Fruit fly (Drosophila melanogaster) whole organism, embryonic: ENCODE measurements around the gene CG12118.

ENCODE experiments used
- Atf3 ChIP-seq: fragments of 200-800 bp; sonication (Bioruptor generic); optimal IDR thresholded peaks from 3 replicates; lab custom pipeline; 2016; ENCODE audit warnings: missing biosample characterization, missing genetic modification characterization
- Awh ChIP-seq: fragments of 200-800 bp; sonication (Bioruptor generic); IDR thresholded peaks from 2 replicates; pipeline ENCODE4, ENCODE4 v1.3.6; 2022; ENCODE audit warnings: missing biosample characterization, missing genetic modification characterization
- Bgb ChIP-seq: fragments of 200-800 bp; sonication (Bioruptor generic); IDR thresholded peaks from 2 replicates; pipeline ENCODE4 v1.3.6; 2022; ENCODE audit warnings: missing biosample characterization, missing genetic modification characterization; ENCODE audit not compliant: partially characterized antibody
- Blimp-1 ChIP-seq: fragments of 200-800 bp; sonication (Bioruptor generic); optimal IDR thresholded peaks from 3 replicates; lab custom pipeline; 2018; ENCODE audit warnings: missing biosample characterization, missing genetic modification characterization, mild to moderate bottlenecking, moderate library complexity, missing genetic modification reagents
- BtbVII ChIP-seq: fragments of 200-800 bp; sonication (Bioruptor generic); optimal IDR thresholded peaks from 3 replicates; lab custom pipeline; 2017; ENCODE audit warnings: missing biosample characterization, mild to moderate bottlenecking, missing genetic modification characterization
- Bteb2 ChIP-seq: fragments of 200-800 bp; sonication (Bioruptor generic); optimal IDR thresholded peaks from 2 replicates; lab custom pipeline; 2016; ENCODE audit warnings: missing biosample characterization, missing genetic modification characterization
- CG10209 ChIP-seq: fragments of 200-800 bp; sonication (Bioruptor generic); optimal IDR thresholded peaks from 3 replicates; lab custom pipeline; 2017; ENCODE audit warnings: missing biosample characterization, mild to moderate bottlenecking, missing genetic modification characterization, missing genetic modification reagents
- CG10321 ChIP-seq: fragments of 200-800 bp; sonication (Bioruptor generic); IDR thresholded peaks from 2 replicates; pipeline ENCODE4 v1.3.6; 2022; ENCODE audit warnings: missing biosample characterization, missing genetic modification characterization
- CG10431 ChIP-seq: fragments of 200-800 bp; sonication (Bioruptor generic); optimal IDR thresholded peaks from 3 replicates; lab custom pipeline; 2018; ENCODE audit warnings: missing biosample characterization, mild to moderate bottlenecking, missing genetic modification characterization
- CG10543 ChIP-seq: fragments of 200-800 bp; sonication (Bioruptor generic); optimal IDR thresholded peaks from 3 replicates; lab custom pipeline; 2017; ENCODE audit warnings: missing biosample characterization, mild to moderate bottlenecking, missing genetic modification characterization, moderate library complexity
- CG12155 ChIP-seq: fragments of 200-800 bp; sonication (Bioruptor generic); optimal IDR thresholded peaks from 3 replicates; lab custom pipeline; 2016; ENCODE audit warnings: missing biosample characterization, missing genetic modification characterization
- CG14965 ChIP-seq: fragments of 200-800 bp; sonication (Bioruptor generic); optimal IDR thresholded peaks from 2 replicates; lab custom pipeline; 2016; ENCODE audit warnings: missing biosample characterization, missing genetic modification characterization, borderline replicate concordance
- CG1529 ChIP-seq: fragments of 200-800 bp; sonication (Bioruptor generic); optimal IDR thresholded peaks from 3 replicates; lab custom pipeline; 2018; ENCODE audit warnings: missing biosample characterization, missing genetic modification characterization
- CG1603 ChIP-seq: fragments of 200-800 bp; sonication (Bioruptor generic); optimal IDR thresholded peaks from 2 replicates; lab custom pipeline; 2019; ENCODE audit warnings: missing biosample characterization, mild to moderate bottlenecking, missing genetic modification characterization, moderate library complexity
- CG17385 ChIP-seq: fragments of 200-800 bp; sonication (Bioruptor generic); optimal IDR thresholded peaks from 3 replicates; lab custom pipeline; 2018; ENCODE audit warnings: missing biosample characterization, mild to moderate bottlenecking, missing genetic modification characterization
- CG18262 ChIP-seq: fragments of 200-800 bp; optimal IDR thresholded peaks from 3 replicates; lab custom pipeline; 2019; ENCODE audit warnings: missing biosample characterization, mild to moderate bottlenecking, missing genetic modification characterization, moderate library complexity
- CG18476 ChIP-seq: fragments of 200-800 bp; sonication (Bioruptor generic); optimal IDR thresholded peaks from 2 replicates; lab custom pipeline; 2016; ENCODE audit warnings: missing biosample characterization, mild to moderate bottlenecking, missing genetic modification characterization
- CG18764 ChIP-seq: fragments of 200-800 bp; sonication (Bioruptor generic); optimal IDR thresholded peaks from 3 replicates; lab custom pipeline; 2016; ENCODE audit warnings: missing biosample characterization, missing genetic modification characterization
- CG2120 ChIP-seq: fragments of 200-800 bp; sonication (Bioruptor generic); optimal IDR thresholded peaks from 3 replicates; lab custom pipeline; 2016; ENCODE audit warnings: missing biosample characterization, missing genetic modification characterization
- CG4282 ChIP-seq: fragments of 200-800 bp; sonication (Bioruptor generic); optimal IDR thresholded peaks from 2 replicates; lab custom pipeline; 2016; ENCODE audit warnings: missing biosample characterization, missing genetic modification characterization
- CG43689 ChIP-seq: fragments of 200-800 bp; sonication (Bioruptor generic); IDR thresholded peaks from 2 replicates; pipeline ENCODE4 v1.3.6; 2022; ENCODE audit warnings: missing biosample characterization, missing genetic modification characterization
- CG4617 ChIP-seq: fragments of 200-800 bp; sonication (Bioruptor generic); optimal IDR thresholded peaks from 3 replicates; lab custom pipeline; 2016; ENCODE audit warnings: missing biosample characterization, missing genetic modification characterization, borderline replicate concordance
- CG4707 ChIP-seq: fragments of 200-800 bp; sonication (Bioruptor generic); optimal IDR thresholded peaks from 2 replicates; lab custom pipeline; 2018; ENCODE audit warnings: missing biosample characterization, mild to moderate bottlenecking, missing genetic modification characterization, moderate library complexity
- CG6654 ChIP-seq: fragments of 200-800 bp; sonication (Bioruptor generic); optimal IDR thresholded peaks from 2 replicates; lab custom pipeline; 2017; ENCODE audit warnings: missing biosample characterization, mild to moderate bottlenecking, missing genetic modification characterization
- CG7372 ChIP-seq: fragments of 200-800 bp; sonication (Bioruptor generic); IDR thresholded peaks from 2 replicates; pipeline ENCODE4 v1.3.6; 2022; ENCODE audit warnings: missing biosample characterization, missing genetic modification characterization
- CG7786 ChIP-seq: fragments of 200-800 bp; sonication (Bioruptor generic); optimal IDR thresholded peaks from 2 replicates; lab custom pipeline; 2016; ENCODE audit warnings: missing biosample characterization, missing genetic modification characterization
- CG7839 ChIP-seq: fragments of 200-800 bp; sonication (Bioruptor generic); optimal IDR thresholded peaks from 3 replicates; lab custom pipeline; 2018; ENCODE audit warnings: missing biosample characterization, mild to moderate bottlenecking, missing genetic modification characterization, moderate library complexity
- CG8281 ChIP-seq: fragments of 200-800 bp; sonication (Bioruptor generic); optimal IDR thresholded peaks from 2 replicates; lab custom pipeline; 2018; ENCODE audit warnings: missing biosample characterization, mild to moderate bottlenecking, missing genetic modification characterization, moderate library complexity
- CG8478 ChIP-seq: fragments of >200 bp; optimal IDR thresholded peaks from 2 replicates; lab custom pipeline; 2018
- Camta ChIP-seq: fragments of 200-800 bp; sonication (Bioruptor generic); optimal IDR thresholded peaks from 2 replicates; lab custom pipeline; 2016; ENCODE audit warnings: missing biosample characterization, missing genetic modification characterization
- Hmx ChIP-seq: fragments of 200-800 bp; sonication (Bioruptor generic); optimal IDR thresholded peaks from 2 replicates; lab custom pipeline; 2016; ENCODE audit warnings: missing biosample characterization, missing genetic modification characterization
- Hr78 ChIP-seq, 2 experiments: fragments of 200-800 bp in 1 of 2; fragments of >200 bp in 1 of 2; sonication (Bioruptor generic) in 1 of 2; optimal IDR thresholded peaks; 2 replicates each; lab custom pipeline; 2017 to 2019; ENCODE audit warnings: missing biosample characterization in 2 of 2, missing genetic modification characterization in 2 of 2, mild to moderate bottlenecking in 1 of 2, moderate library complexity in 1 of 2
- MTF-1 ChIP-seq: fragments of 200-800 bp; sonication (Bioruptor generic); optimal IDR thresholded peaks from 2 replicates; lab custom pipeline; 2018; ENCODE audit warnings: missing biosample characterization, mild to moderate bottlenecking, missing genetic modification characterization, borderline replicate concordance
- Med ChIP-seq: fragments of 200-800 bp; sonication (Bioruptor generic); peaks from one replicate; lab custom pipeline; 2016; ENCODE audit warnings: missing biosample characterization, missing genetic modification characterization, mild to moderate bottlenecking, inconsistent platforms, moderate library complexity
- NC2β ChIP-seq: fragments of 200-800 bp; sonication (Bioruptor generic); optimal IDR thresholded peaks from 2 replicates; lab custom pipeline; 2016; ENCODE audit warnings: missing biosample characterization, missing genetic modification characterization
- Oli ChIP-seq: fragments of 200-800 bp; sonication (Bioruptor generic); optimal IDR thresholded peaks from 2 replicates; lab custom pipeline; 2018; ENCODE audit warnings: missing biosample characterization, mild to moderate bottlenecking, missing genetic modification characterization, moderate library complexity
- Sry-β ChIP-seq: fragments of 200-800 bp; sonication (Bioruptor generic); optimal IDR thresholded peaks from 2 replicates; lab custom pipeline; 2018; ENCODE audit warnings: missing biosample characterization, mild to moderate bottlenecking, missing genetic modification characterization, moderate library complexity
- Trl ChIP-seq, 3 experiments: fragments of >200 bp in 2 of 3; fragments of 200-800 bp in 1 of 3; sonication (Bioruptor generic) in 1 of 3; optimal IDR thresholded peaks; 2 replicates in 1 of 3; 3 replicates in 2 of 3; lab custom pipeline; 2016 to 2017; ENCODE audit warnings: missing biosample characterization in 1 of 3, missing genetic modification characterization in 1 of 3
- bowl ChIP-seq: fragments of 200-800 bp; sonication (Bioruptor generic); IDR thresholded peaks from 2 replicates; pipeline ENCODE4 v1.3.6; 2022; ENCODE audit warnings: missing biosample characterization, missing genetic modification characterization
- cg ChIP-seq: fragments of 200-800 bp; sonication (Bioruptor generic); optimal IDR thresholded peaks from 3 replicates; lab custom pipeline; 2019; ENCODE audit warnings: missing biosample characterization, mild to moderate bottlenecking, missing genetic modification characterization, moderate library complexity
- dan ChIP-seq: fragments of 200-800 bp; sonication (Bioruptor generic); IDR thresholded peaks from 2 replicates; pipeline ENCODE4 v1.3.6; 2022; ENCODE audit warnings: missing biosample characterization, missing genetic modification characterization
- dmrt11E ChIP-seq: fragments of 200-800 bp; sonication (Bioruptor generic); optimal IDR thresholded peaks from 3 replicates; lab custom pipeline; 2018; ENCODE audit warnings: missing biosample characterization, mild to moderate bottlenecking, missing genetic modification characterization, moderate library complexity
- fru ChIP-seq: fragments of >200 bp; optimal IDR thresholded peaks from 2 replicates; lab custom pipeline; 2017
- gce ChIP-seq: fragments of 200-800 bp; sonication (Bioruptor generic); IDR thresholded peaks from 3 replicates; pipeline ENCODE4 v1.3.6; 2022; ENCODE audit warnings: missing biosample characterization, missing genetic modification characterization
- insv ChIP-seq, 2 experiments: fragments of 200-800 bp; sonication (Bioruptor generic); optimal IDR thresholded peaks; 3 replicates each; lab custom pipeline; 2016 to 2018; ENCODE audit warnings: missing biosample characterization in 2 of 2, missing genetic modification characterization in 2 of 2
- kah ChIP-seq: fragments of 200-800 bp; sonication (Bioruptor generic); optimal IDR thresholded peaks from 2 replicates; lab custom pipeline; 2018; ENCODE audit warnings: missing biosample characterization, mild to moderate bottlenecking, missing genetic modification characterization
- scrt ChIP-seq: fragments of 200-800 bp; sonication (Bioruptor generic); optimal IDR thresholded peaks from 2 replicates; lab custom pipeline; 2018; ENCODE audit warnings: missing biosample characterization, mild to moderate bottlenecking, missing genetic modification characterization, moderate library complexity
- sim ChIP-seq: fragments of 200-800 bp; sonication (Bioruptor generic); IDR thresholded peaks from 2 replicates; pipeline ENCODE4 v1.3.6; 2022; ENCODE audit warnings: missing biosample characterization, missing genetic modification characterization
- sr ChIP-seq: fragments of 200-800 bp; sonication (Bioruptor generic); IDR thresholded peaks from 3 replicates; pipeline ENCODE4 v1.3.6; 2022; ENCODE audit warnings: missing biosample characterization, missing genetic modification characterization
- twi ChIP-seq: fragments of 200-800 bp; optimal IDR thresholded peaks from 2 replicates; lab custom pipeline; 2019; ENCODE audit warnings: missing biosample characterization, mild to moderate bottlenecking, missing genetic modification characterization, moderate library complexity
- unc-4 ChIP-seq: fragments of 200-800 bp; sonication (Bioruptor generic); IDR thresholded peaks from 2 replicates; pipeline ENCODE4 v1.3.6; 2022; ENCODE audit warnings: missing biosample characterization, missing genetic modification characterization; ENCODE audit not compliant: partially characterized antibody

The CG12118 gene

DNA sequence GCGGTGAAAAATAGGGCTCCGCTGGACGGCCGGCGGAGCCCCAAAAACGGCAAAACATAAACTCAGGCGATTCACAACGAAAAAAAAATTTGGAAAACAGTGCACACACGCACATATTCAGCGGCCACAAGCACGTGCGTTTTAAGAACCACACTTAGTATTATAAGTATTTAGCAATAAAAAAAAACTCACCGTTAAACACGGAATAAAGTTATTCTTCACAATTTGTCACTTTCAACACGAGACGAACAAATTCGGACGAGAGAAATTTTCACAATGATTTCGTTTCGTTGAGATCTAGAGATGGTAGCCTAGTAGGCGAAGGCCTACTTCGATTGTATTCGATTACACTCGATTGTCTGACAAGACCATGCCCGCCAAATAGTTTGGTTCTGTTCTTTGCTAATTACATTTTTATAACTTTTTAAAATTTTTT lies 39.8 kb downstream of the CG12118 start, which contains the start of gene His3.3B (continued):
- peak; percentile 44 for TF ChIP-seq CG1603 (tag; lab: Kevin White, UChicago)
- TF ChIP-seq twi (tag; lab: Kevin White, UChicago) = no peak
- no peak for TF ChIP-seq CG4617 (GFP tag; lab: Kevin White, UChicago)
- peak; percentile 21 for TF ChIP-seq scrt
- peak; percentile 38; the same call in 1 of the 2 replicates for TF ChIP-seq bowl
- no peak for TF ChIP-seq sr (GFP tag; lab: Robert Waterston, UW)
- TF ChIP-seq CG2120 (GFP tag; lab: Kevin White, UChicago) = no peak
- TF ChIP-seq Atf3 (GFP tag; lab: Kevin White, UChicago) = no peak
- TF ChIP-seq Trl (optimal IDR thresholded peaks at IDR 0.05; lab: Kevin White, UChicago) = no peak
- peak; percentile 5 for TF ChIP-seq Trl (GFP tag; optimal IDR thresholded peaks at IDR 0.05; lab: Kevin White, UChicago)
- TF ChIP-seq Blimp-1 (GFP tag; lab: Kevin White, UChicago) = no peak
- no peak for TF ChIP-seq Bteb2 (GFP tag; lab: Kevin White, UChicago)
- peak; percentile 12 for TF ChIP-seq kah (GFP tag; lab: Kevin White, UChicago)
- TF ChIP-seq Bgb (GFP tag; lab: Robert Waterston, UW) = peak; percentile 48; the same call in 1 of the 2 replicates
- peak; percentile 4 for TF ChIP-seq CG4707 (GFP tag; lab: Kevin White, UChicago)
- peak; percentile 48 for TF ChIP-seq unc-4 (GFP tag; lab: Robert Waterston, UW)
- no peak for TF ChIP-seq CG7786 (GFP tag; lab: Kevin White, UChicago)
- no peak for TF ChIP-seq CG8478 (lab: Kevin White, UChicago)
- no peak for TF ChIP-seq CG18764 (GFP tag; lab: Kevin White, UChicago)
- no peak for TF ChIP-seq CG1529 (GFP tag; lab: Kevin White, UChicago)
- TF ChIP-seq CG17385 = peak; percentile 17
- TF ChIP-seq Sry-β (GFP tag; lab: Kevin White, UChicago) = no peak
- TF ChIP-seq Hmx (GFP tag; lab: Kevin White, UChicago) = no peak
- TF ChIP-seq CG10321 (GFP tag; lab: Robert Waterston, UW) = no peak
- no peak for TF ChIP-seq sim (GFP tag; lab: Robert Waterston, UW)
- no peak for TF ChIP-seq CG14965 (GFP tag; lab: Kevin White, UChicago)
- no peak for TF ChIP-seq dmrt11E (tag; lab: Kevin White, UChicago)
- TF ChIP-seq Awh = no peak
- peak; percentile 33 for TF ChIP-seq CG4282
- no peak for TF ChIP-seq MTF-1 (GFP tag; lab: Kevin White, UChicago)
- peak; percentile 34 for TF ChIP-seq CG12155 (GFP tag; lab: Kevin White, UChicago)
- no peak for TF ChIP-seq CG10209 (GFP tag; lab: Kevin White, UChicago)
- no peak for TF ChIP-seq Hr78 (GFP tag; optimal IDR thresholded peaks at IDR 0.05; lab: Kevin White, UChicago)
- TF ChIP-seq Oli (tag; lab: Kevin White, UChicago) = no peak
- no peak for TF ChIP-seq CG10431 (GFP tag; lab: Kevin White, UChicago)
- TF ChIP-seq CG8281 (tag; lab: Kevin White, UChicago) = no peak
- no peak for TF ChIP-seq CG18262 (tag; lab: Kevin White, UChicago)
- no peak for TF ChIP-seq CG7372 (GFP tag; lab: Robert Waterston, UW)
- TF ChIP-seq gce = no peak
- peak; percentile 18 for TF ChIP-seq CG10543 (GFP tag; lab: Kevin White, UChicago)
- TF ChIP-seq cg (GFP tag; lab: Kevin White, UChicago) = peak; percentile 66
- TF ChIP-seq BtbVII = peak; percentile 7
- no peak for TF ChIP-seq Camta (GFP tag; lab: Kevin White, UChicago)
- no peak for TF ChIP-seq CG18476 (GFP tag; lab: Kevin White, UChicago)
- TF ChIP-seq insv (GFP tag; optimal IDR thresholded peaks at IDR 0.05; lab: Kevin White, UChicago) = peak in 1 of 2 experiments; percentile 34
- TF ChIP-seq dan (GFP tag; lab: Robert Waterston, UW) = no peak
- TF ChIP-seq CG7839 (tag; lab: Kevin White, UChicago) = no peak
- no peak for TF ChIP-seq NC2β
- TF ChIP-seq fru (lab: Kevin White, UChicago) = no peak
- no peak for TF ChIP-seq CG43689 (GFP tag; lab: Robert Waterston, UW)
- no peak for TF ChIP-seq CG6654 (GFP tag; lab: Kevin White, UChicago)
- TF ChIP-seq Med = peak; percentile 85
